Worm (Caenorhabditis elegans) whole organism, L1 larva: ENCODE results near the gene F57G4.11.

ENCODE experiments used
- aly-2 ChIP-seq: fragments of 150-350 bp; optimal IDR thresholded peaks from 2 replicates; lab custom pipeline; 2014; ENCODE audit warnings: missing biosample characterization, missing genetic modification characterization
- ces-1 ChIP-seq: fragments of 150-350 bp; optimal IDR thresholded peaks from 2 replicates; lab custom pipeline; 2014; ENCODE audit warnings: missing biosample characterization, missing genetic modification reagents, missing genetic modification characterization
- dsc-1 ChIP-seq: sonication (generic microtip); optimal IDR thresholded peaks from 2 replicates; lab custom pipeline; 2016; ENCODE audit warnings: mild to moderate bottlenecking, missing genetic modification characterization, missing compliant biosample characterization
- efl-3 ChIP-seq: fragments of 200-800 bp; sonication (Bioruptor generic); optimal IDR thresholded peaks from 2 replicates; lab custom pipeline; 2018; ENCODE audit warnings: mild to moderate bottlenecking, missing genetic modification characterization, missing compliant biosample characterization
- elt-2 ChIP-seq: sonication (generic microtip); optimal IDR thresholded peaks from 2 replicates; lab custom pipeline; 2016; ENCODE audit warnings: missing genetic modification characterization, mild to moderate bottlenecking, inconsistent platforms, missing compliant biosample characterization, missing genetic modification reagents
- jun-1 ChIP-seq: fragments of 150-350 bp; optimal IDR thresholded peaks from 2 replicates; lab custom pipeline; 2014; ENCODE audit warnings: missing biosample characterization, missing genetic modification reagents, missing genetic modification characterization
- lin-13 ChIP-seq: fragments of 150-350 bp; optimal IDR thresholded peaks from 2 replicates; lab custom pipeline; 2014; ENCODE audit warnings: missing biosample characterization, missing genetic modification reagents, missing genetic modification characterization
- lsy-2 ChIP-seq, 2 experiments: fragments of 150-350 bp; optimal IDR thresholded peaks; 2 replicates each; lab custom pipeline; 2014; ENCODE audit warnings: missing biosample characterization in 2 of 2, missing genetic modification characterization in 2 of 2
- mab-9 ChIP-seq: fragments of 200-800 bp; sonication (Bioruptor generic); IDR thresholded peaks from 2 replicates; pipeline ENCODE4 v1.3.6; 2022; ENCODE audit warnings: missing genetic modification reagents, missing genetic modification characterization, missing compliant biosample characterization
- nhr-85 ChIP-seq: sonication (generic microtip); peaks from one replicate; lab custom pipeline; 2016; ENCODE audit warnings: missing genetic modification characterization, inconsistent platforms, missing compliant biosample characterization
- unc-130 ChIP-seq: fragments of 150-350 bp; optimal IDR thresholded peaks from 2 replicates; lab custom pipeline; 2017; ENCODE audit warnings: missing biosample characterization, missing genetic modification characterization, inconsistent platforms

ce11 chrV:17624906-17625305 is at the start of gene F57G4.11:
- TF ChIP-seq mab-9 = no peak
- TF ChIP-seq jun-1 (tag; lab: Kevin White, UChicago) = no peak
- TF ChIP-seq aly-2 (tag; lab: Kevin White, UChicago) = no peak
- no peak for TF ChIP-seq nhr-85
- TF ChIP-seq elt-2 (tag; lab: Kevin White, UChicago) = no peak
- no peak for TF ChIP-seq ces-1 (GFP tag; lab: Kevin White, UChicago)
- no peak for TF ChIP-seq lsy-2 (tag; optimal IDR thresholded peaks at IDR 0.05; lab: Kevin White, UChicago)
- TF ChIP-seq efl-3 (GFP tag; lab: Kevin White, UChicago) = no peak
- no peak for TF ChIP-seq unc-130 (tag; lab: Kevin White, UChicago)
- TF ChIP-seq dsc-1 (tag; lab: Kevin White, UChicago) = no peak
- no peak for TF ChIP-seq lin-13 (GFP tag; lab: Kevin White, UChicago)
